Worm (Caenorhabditis elegans) whole organism, L1 larva: ENCODE data around the gene F26F12.8.

Experiments
- dpl-1 ChIP-seq, 3 experiments: fragments of 150-350 bp in 2 of 3; sonication (generic microtip) in 1 of 3; optimal IDR thresholded peaks; 2 replicates each; lab custom pipeline; 2014 to 2017; ENCODE audit warnings: missing biosample characterization in 3 of 3, missing genetic modification characterization in 3 of 3, missing genetic modification reagents in 3 of 3
- elt-2 ChIP-seq: sonication (generic microtip); optimal IDR thresholded peaks from 2 replicates; lab custom pipeline; 2016; ENCODE audit warnings: missing genetic modification characterization, mild to moderate bottlenecking, inconsistent platforms, missing compliant biosample characterization, missing genetic modification reagents
- fos-1 ChIP-seq: fragments of 150-350 bp; optimal IDR thresholded peaks from 2 replicates; lab custom pipeline; 2014; ENCODE audit warnings: missing biosample characterization, missing genetic modification characterization
- lin-15B ChIP-seq: fragments of 150-350 bp; sonication (generic microtip); optimal IDR thresholded peaks from 3 replicates; lab custom pipeline; 2014; ENCODE audit warnings: missing biosample characterization, missing genetic modification characterization
- lsy-2 ChIP-seq, 2 experiments: fragments of 150-350 bp; optimal IDR thresholded peaks; 2 replicates each; lab custom pipeline; 2014; ENCODE audit warnings: missing biosample characterization in 2 of 2, missing genetic modification characterization in 2 of 2
- nhr-12 ChIP-seq: sonication (generic microtip); optimal IDR thresholded peaks from 2 replicates; lab custom pipeline; 2017; ENCODE audit warnings: missing biosample characterization, missing genetic modification characterization
- nhr-19 ChIP-seq: fragments of 200-800 bp; sonication (Bioruptor generic); conservative IDR thresholded peaks from 2 replicates; pipeline ENCODE4 v1.3.6; 2022; ENCODE audit warnings: missing genetic modification characterization, missing compliant biosample characterization
- nhr-28 ChIP-seq: fragments of 150-350 bp; optimal IDR thresholded peaks from 2 replicates; lab custom pipeline; 2014; ENCODE audit warnings: missing biosample characterization, missing genetic modification characterization
- sptf-1 ChIP-seq: fragments of 150-350 bp; optimal IDR thresholded peaks from 2 replicates; lab custom pipeline; 2014; ENCODE audit warnings: missing biosample characterization, missing genetic modification characterization
- unc-62 ChIP-seq: fragments of 150-350 bp; optimal IDR thresholded peaks from 2 replicates; lab custom pipeline; 2014; ENCODE audit warnings: missing biosample characterization, missing genetic modification reagents, missing genetic modification characterization
- unc-98 ChIP-seq: fragments of 200-800 bp; sonication (Bioruptor generic); IDR thresholded peaks from 2 replicates; pipeline ENCODE4 v1.3.6; 2022; ENCODE audit warnings: missing genetic modification characterization, missing compliant biosample characterization
- ztf-11 ChIP-seq, 2 experiments: sonication (generic microtip); optimal IDR thresholded peaks; 2 replicates each; lab custom pipeline; 2016 to 2017; ENCODE audit warnings: missing genetic modification characterization in 2 of 2, missing biosample characterization in 1 of 2, missing compliant biosample characterization in 1 of 2
- ztf-4 ChIP-seq: fragments of 150-350 bp; optimal IDR thresholded peaks from 2 replicates; lab custom pipeline; 2014; ENCODE audit warnings: missing biosample characterization, missing genetic modification characterization

ce11 chrV:5835979-5836615 lies 26.2 kb downstream of the F26F12.8 start:
- no peak for TF ChIP-seq sptf-1 (tag; lab: Kevin White, UChicago)
- TF ChIP-seq elt-2 (tag; lab: Kevin White, UChicago), result no peak
- TF ChIP-seq lsy-2 (tag; optimal IDR thresholded peaks at IDR 0.05; lab: Kevin White, UChicago), result no peak
- TF ChIP-seq unc-62 (GFP tag; lab: Kevin White, UChicago), result no peak
- no peak for TF ChIP-seq unc-98 (GFP tag; lab: Robert Waterston, UW)
- no peak for TF ChIP-seq ztf-4 (tag; lab: Kevin White, UChicago)
- TF ChIP-seq lin-15B, result no peak
- TF ChIP-seq nhr-28 (tag; lab: Kevin White, UChicago), result no peak
- no peak for TF ChIP-seq fos-1
- no peak for TF ChIP-seq dpl-1 (GFP tag; optimal IDR thresholded peaks at IDR 0.05; lab: Kevin White, UChicago)
- TF ChIP-seq nhr-19 (GFP tag; lab: Robert Waterston, UW), result no peak
- TF ChIP-seq nhr-12 (tag; lab: Kevin White, UChicago), result no peak
- no peak for TF ChIP-seq ztf-11 (tag; optimal IDR thresholded peaks at IDR 0.05; lab: Kevin White, UChicago)
